Worm (Caenorhabditis elegans) whole organism, late embryonic: Measurements from ENCODE around the gene cec-2.

Source experiments
- C08G9.2 ChIP-seq: sonication (generic microtip); optimal IDR thresholded peaks from 2 replicates; lab custom pipeline; 2016; ENCODE audit warnings: mild to moderate bottlenecking, missing genetic modification characterization, moderate library complexity, missing compliant biosample characterization
- ama-1 ChIP-seq: fragments of 150-350 bp; optimal IDR thresholded peaks from 2 replicates; lab custom pipeline; 2014
- ceh-30 ChIP-seq: fragments of 150-350 bp; optimal IDR thresholded peaks from 2 replicates; lab custom pipeline; 2014; ENCODE audit warnings: missing biosample characterization, missing genetic modification characterization
- ceh-9 ChIP-seq: sonication (generic microtip); optimal IDR thresholded peaks from 2 replicates; lab custom pipeline; 2016; ENCODE audit warnings: mild to moderate bottlenecking, missing genetic modification characterization, inconsistent platforms, missing compliant biosample characterization
- elt-2 ChIP-seq: sonication (generic microtip); optimal IDR thresholded peaks from 2 replicates; lab custom pipeline; 2016; ENCODE audit warnings: missing genetic modification reagents, missing genetic modification characterization, missing compliant biosample characterization

- TF ChIP-seq ama-1 (no peak), ceh-30 (tag; lab: Kevin White, UChicago) (no peak), elt-2 (tag; lab: Kevin White, UChicago) (no peak), C08G9.2 (no peak), ceh-9 (tag; lab: Kevin White, UChicago) (no peak)
Observed at ce11 chrIV:1211902-1212301, 41.4 kb downstream of the cec-2 start.
